Fruit fly (Drosophila melanogaster): Measurements from ENCODE around the gene CG4907.

Gene CG4907

DNA sequence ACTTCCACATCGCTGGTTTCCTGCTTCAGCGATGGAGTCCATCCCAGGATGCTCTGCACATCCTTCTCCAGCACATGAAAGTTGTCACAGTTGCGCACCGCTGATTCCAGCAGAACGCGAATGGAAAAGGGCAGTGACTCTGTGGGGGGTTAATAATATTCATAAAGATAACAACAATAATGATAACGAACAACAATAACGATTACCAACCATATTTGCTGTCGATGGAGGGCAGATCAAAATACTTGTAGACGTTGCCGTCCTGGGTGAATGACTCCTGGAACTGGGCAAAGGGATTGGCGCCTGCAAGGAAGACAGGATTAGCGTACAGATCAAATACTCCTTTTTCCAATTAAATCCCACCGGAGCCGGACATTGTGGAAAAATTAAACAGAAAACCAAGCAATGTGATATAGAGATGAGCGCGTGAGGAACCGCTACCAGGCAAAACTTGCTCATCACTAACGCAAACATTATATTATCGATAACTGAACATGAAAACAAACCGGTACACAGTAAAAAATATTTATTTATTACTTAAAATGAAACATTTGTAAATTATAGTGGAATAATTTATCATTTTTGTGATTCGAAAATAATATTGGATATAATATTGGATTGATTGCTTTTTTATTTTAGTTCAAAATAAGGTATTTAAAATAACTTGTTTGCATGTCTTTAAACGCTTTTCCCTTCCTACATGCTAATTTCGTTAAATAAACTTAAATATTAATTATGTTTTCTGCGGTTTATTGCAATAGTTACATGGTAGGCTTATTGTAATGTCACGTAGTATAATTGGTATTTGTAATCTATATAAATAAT is 13.8 kb upstream of the CG4907 start, which contains the start of gene Irp-1A (continued):
- TF ChIP-seq NFAT (GFP tag; IDR thresholded peaks at IDR 0.05) = peak; percentile 64; the same call in 1 of the 2 replicates
- peak; percentile 78 for TF ChIP-seq CG15514 (GFP tag; optimal IDR thresholded peaks at IDR 0.05)
- TF ChIP-seq CG1602 (GFP tag; optimal IDR thresholded peaks at IDR 0.05) = peak; percentile 45
- TF ChIP-seq CG11093 (GFP tag; IDR thresholded peaks at IDR 0.05) = no peak
- TF ChIP-seq CG8478 (optimal IDR thresholded peaks at IDR 0.05) = no peak
- no peak for TF ChIP-seq tup (GFP tag; optimal IDR thresholded peaks at IDR 0.05)
- peak; percentile 52 for TF ChIP-seq Ets97D (GFP tag; optimal IDR thresholded peaks at IDR 0.05)
- TF ChIP-seq CG5953 (GFP tag; IDR thresholded peaks at IDR 0.05) = no peak
- peak; percentile 75 for TF ChIP-seq Xbp1 (GFP tag; optimal IDR thresholded peaks at IDR 0.05)
- TF ChIP-seq Drgx (GFP tag; IDR thresholded peaks at IDR 0.05) = peak; percentile 68
- peak; percentile 85 for TF ChIP-seq CG2712 (tag; optimal IDR thresholded peaks at IDR 0.05)
- no peak for TF ChIP-seq fd64A (GFP tag; optimal IDR thresholded peaks at IDR 0.05)
- TF ChIP-seq Sox100B (GFP tag; optimal IDR thresholded peaks at IDR 0.05) = peak; percentile 81
- TF ChIP-seq onecut (GFP tag; IDR thresholded peaks at IDR 0.05) = peak; percentile 58
- TF ChIP-seq CG18764 (GFP tag; optimal IDR thresholded peaks at IDR 0.05) = peak; percentile 64
- TF ChIP-seq CG31365 (tag; optimal IDR thresholded peaks at IDR 0.05) = no peak
- no peak for TF ChIP-seq crc (GFP tag; optimal IDR thresholded peaks at IDR 0.05)
- TF ChIP-seq CG34224 (GFP tag; IDR thresholded peaks at IDR 0.05; ENCODE audit: partially characterized antibody) = peak; percentile 86
- peak; percentile 62 for TF ChIP-seq salm (tag; optimal IDR thresholded peaks at IDR 0.05)
- peak; percentile 34 for TF ChIP-seq stwl (tag; optimal IDR thresholded peaks at IDR 0.05)
- peak; percentile 84 for TF ChIP-seq Blimp-1 (GFP tag; optimal IDR thresholded peaks at IDR 0.05)
- TF ChIP-seq ATbp (GFP tag; optimal IDR thresholded peaks at IDR 0.05) = peak; percentile 21
- no peak for TF ChIP-seq CG43689 (GFP tag; IDR thresholded peaks at IDR 0.05)
- TF ChIP-seq luna (GFP tag; optimal IDR thresholded peaks at IDR 0.05) = no peak
- peak; percentile 78 for TF ChIP-seq D19A (tag; optimal IDR thresholded peaks at IDR 0.05)
- no peak for TF ChIP-seq emc (GFP tag; optimal IDR thresholded peaks at IDR 0.05)
- TF ChIP-seq wek (GFP tag; optimal IDR thresholded peaks at IDR 0.05) = no peak
- TF ChIP-seq ranshi (GFP tag; IDR thresholded peaks at IDR 0.05) = peak; percentile 75
- peak; percentile 58 for TF ChIP-seq ind (GFP tag; optimal IDR thresholded peaks at IDR 0.05)
- TF ChIP-seq C15 (GFP tag; IDR thresholded peaks at IDR 0.05) = no peak
- TF ChIP-seq mld (GFP tag; IDR thresholded peaks at IDR 0.05; ENCODE audit: partially characterized antibody) = peak; percentile 58; the same call in 2 of the 3 replicates
- TF ChIP-seq CG11456 (GFP tag; IDR thresholded peaks at IDR 0.05) = peak; percentile 73; the same call in 2 of the 3 replicates
- TF ChIP-seq gsb-n (tag; optimal IDR thresholded peaks at IDR 0.05) = peak; percentile 79
- no peak for TF ChIP-seq maf-S (GFP tag; optimal IDR thresholded peaks at IDR 0.05)
- TF ChIP-seq CG6813 (GFP tag; optimal IDR thresholded peaks at IDR 0.05) = peak; percentile 52
- TF ChIP-seq CG6254 (GFP tag; optimal IDR thresholded peaks at IDR 0.05) = no peak
- TF ChIP-seq CG4730 (GFP tag; IDR thresholded peaks at IDR 0.05) = peak; percentile 70
- TF ChIP-seq pzg (GFP tag; optimal IDR thresholded peaks at IDR 0.05) = peak; percentile 59
- TF ChIP-seq CG8089 (GFP tag; optimal IDR thresholded peaks at IDR 0.05) = no peak
- TF ChIP-seq CG14710 (tag; optimal IDR thresholded peaks at IDR 0.05) = peak; percentile 81
- TF ChIP-seq CG1529 (GFP tag; optimal IDR thresholded peaks at IDR 0.05) = peak; percentile 9
- no peak for TF ChIP-seq Doc2 (GFP tag; IDR thresholded peaks at IDR 0.05)
- TF ChIP-seq CG3065 (GFP tag; optimal IDR thresholded peaks at IDR 0.05) = peak; percentile 65
- peak; percentile 41 for TF ChIP-seq ato (GFP tag; IDR thresholded peaks at IDR 0.05; ENCODE audit: partially characterized antibody)
- peak; percentile 76 for TF ChIP-seq HmgZ (tag; optimal IDR thresholded peaks at IDR 0.05)
- no peak for TF ChIP-seq NC2β (GFP tag; optimal IDR thresholded peaks at IDR 0.05)
- peak; percentile 42 for TF ChIP-seq CG10543 (GFP tag; optimal IDR thresholded peaks at IDR 0.05)
- peak; percentile 77 for TF ChIP-seq CG6689 (GFP tag; IDR thresholded peaks at IDR 0.05)
- TF ChIP-seq mirr (GFP tag; optimal IDR thresholded peaks at IDR 0.05) = peak; percentile 43

Measured in whole organism, embryonic.